Worm (Caenorhabditis elegans) whole organism, L3 larva: ENCODE data around the gene hpo-40.

Experiments used
- ama-1 ChIP-seq: fragments of 150-350 bp; optimal IDR thresholded peaks from 2 replicates; lab custom pipeline; 2018
- elt-2 ChIP-seq: sonication (generic microtip); optimal IDR thresholded peaks from 2 replicates; lab custom pipeline; 2016; ENCODE audit warnings: missing genetic modification reagents, mild to moderate bottlenecking, missing genetic modification characterization, missing compliant biosample characterization
- sea-2 ChIP-seq: fragments of 150-350 bp; sonication (generic microtip); optimal IDR thresholded peaks from 4 replicates; lab custom pipeline; 2014; ENCODE audit warnings: missing biosample characterization, missing genetic modification reagents, missing genetic modification characterization

- peak; percentile 17 for TF ChIP-seq elt-2 (tag; lab: Kevin White, UChicago)
- no peak for TF ChIP-seq ama-1
- TF ChIP-seq sea-2, result no peak
Observed at ce11 chrV:10248255-10248979, 35.7 kb downstream of the hpo-40 start, which contains the start of gene akt-1.
